Worm (Caenorhabditis elegans) whole organism, late embryonic: Measurements from ENCODE around the gene msp-55.

Experiments
- K02D7.2 ChIP-seq: sonication (generic microtip); optimal IDR thresholded peaks from 2 replicates; lab custom pipeline; 2017; ENCODE audit warnings: mild to moderate bottlenecking, missing genetic modification characterization, missing compliant biosample characterization
- T23F11.4 ChIP-seq: fragments of 200-800 bp; sonication (Bioruptor generic); optimal IDR thresholded peaks from 2 replicates; lab custom pipeline; 2018; ENCODE audit warnings: mild to moderate bottlenecking, missing genetic modification characterization, missing compliant biosample characterization
- ahr-1 ChIP-seq: sonication (generic microtip); optimal IDR thresholded peaks from 2 replicates; lab custom pipeline; 2016; ENCODE audit warnings: missing genetic modification characterization, missing compliant biosample characterization
- ceh-2 ChIP-seq: sonication (generic microtip); optimal IDR thresholded peaks from 2 replicates; lab custom pipeline; 2016; ENCODE audit warnings: missing genotype, missing genetic modification characterization, missing compliant biosample characterization
- ceh-30 ChIP-seq: fragments of 150-350 bp; optimal IDR thresholded peaks from 2 replicates; lab custom pipeline; 2014; ENCODE audit warnings: missing biosample characterization, missing genetic modification characterization
- ceh-31 ChIP-seq: sonication (generic microtip); optimal IDR thresholded peaks from 2 replicates; lab custom pipeline; 2016; ENCODE audit warnings: missing genetic modification characterization, missing compliant biosample characterization
- ceh-34 ChIP-seq: sonication (generic microtip); optimal IDR thresholded peaks from 2 replicates; lab custom pipeline; 2016; ENCODE audit warnings: mild to moderate bottlenecking, missing genetic modification characterization, missing compliant biosample characterization
- ceh-45 ChIP-seq: fragments of 200-800 bp; sonication (Bioruptor generic); IDR thresholded peaks from 2 replicates; pipeline ENCODE4 v1.3.6; 2022; ENCODE audit warnings: missing genetic modification reagents, missing genetic modification characterization, missing compliant biosample characterization
- ceh-6 ChIP-seq: fragments of 200-800 bp; sonication (Bioruptor generic); optimal IDR thresholded peaks from 2 replicates; lab custom pipeline; 2018; ENCODE audit warnings: mild to moderate bottlenecking, missing genetic modification characterization, missing compliant biosample characterization
- che-1 ChIP-seq: sonication (generic microtip); optimal IDR thresholded peaks from 2 replicates; lab custom pipeline; 2016; ENCODE audit warnings: mild to moderate bottlenecking, missing genetic modification characterization, missing compliant biosample characterization
- dmd-4 ChIP-seq: sonication (generic microtip); optimal IDR thresholded peaks from 2 replicates; lab custom pipeline; 2016; ENCODE audit warnings: borderline replicate concordance, missing genetic modification characterization, missing compliant biosample characterization
- hlh-8 ChIP-seq: sonication (generic microtip); optimal IDR thresholded peaks from 2 replicates; lab custom pipeline; 2016; ENCODE audit warnings: missing genotype, missing genetic modification characterization, missing compliant biosample characterization
- lim-6 ChIP-seq: sonication (generic microtip); optimal IDR thresholded peaks from 2 replicates; lab custom pipeline; 2016; ENCODE audit warnings: missing genetic modification characterization, missing compliant biosample characterization
- mec-3 ChIP-seq: sonication (generic microtip); optimal IDR thresholded peaks from 2 replicates; lab custom pipeline; 2016; ENCODE audit warnings: borderline replicate concordance, missing genetic modification characterization, missing compliant biosample characterization
- nhr-232 ChIP-seq: sonication (generic microtip); optimal IDR thresholded peaks from 2 replicates; lab custom pipeline; 2016; ENCODE audit warnings: missing genetic modification characterization, missing compliant biosample characterization
- odd-2 ChIP-seq: sonication (generic microtip); optimal IDR thresholded peaks from 2 replicates; lab custom pipeline; 2017; ENCODE audit warnings: antibody characterized with exemption, mild to moderate bottlenecking, missing genetic modification characterization, missing compliant biosample characterization
- ref-2 ChIP-seq: sonication (generic microtip); optimal IDR thresholded peaks from 2 replicates; lab custom pipeline; 2016; ENCODE audit warnings: missing genetic modification characterization, missing compliant biosample characterization
- rnt-1 ChIP-seq: sonication (generic microtip); optimal IDR thresholded peaks from 2 replicates; lab custom pipeline; 2016; ENCODE audit warnings: missing genetic modification characterization, missing compliant biosample characterization
- unc-55 ChIP-seq: sonication (generic microtip); optimal IDR thresholded peaks from 2 replicates; lab custom pipeline; 2017; ENCODE audit warnings: missing biosample characterization, missing genetic modification reagents, missing genetic modification characterization

Gene msp-55

ce11 chrIV:5008378-5008777 lies 47.4 kb downstream of the msp-55 start, which contains the start of gene srm-2:
srm-2 (plus strand) TSS chrIV:5008678.
- TF ChIP-seq ceh-6 (GFP tag; lab: Kevin White, UChicago) = no peak
- TF ChIP-seq mec-3 (tag; lab: Kevin White, UChicago) = no peak
- no peak for TF ChIP-seq unc-55 (GFP tag; lab: Kevin White, UChicago)
- TF ChIP-seq lim-6 (tag; lab: Kevin White, UChicago) = no peak
- no peak for TF ChIP-seq che-1 (tag; lab: Kevin White, UChicago)
- no peak for TF ChIP-seq ceh-30
- no peak for TF ChIP-seq K02D7.2
- no peak for TF ChIP-seq ceh-31 (tag; lab: Kevin White, UChicago)
- no peak for TF ChIP-seq ceh-34 (tag; lab: Kevin White, UChicago)
- no peak for TF ChIP-seq ceh-2 (tag; lab: Kevin White, UChicago)
- TF ChIP-seq ahr-1 (tag; lab: Kevin White, UChicago) = no peak
- no peak for TF ChIP-seq ceh-45 (GFP tag; lab: Robert Waterston, UW)
- no peak for TF ChIP-seq dmd-4 (tag; lab: Kevin White, UChicago)
- TF ChIP-seq T23F11.4 (GFP tag; lab: Kevin White, UChicago) = no peak
- TF ChIP-seq ref-2 (tag; lab: Kevin White, UChicago) = no peak
- no peak for TF ChIP-seq nhr-232 (tag; lab: Kevin White, UChicago)
- no peak for TF ChIP-seq rnt-1 (tag; lab: Kevin White, UChicago)
- no peak for TF ChIP-seq odd-2
- TF ChIP-seq hlh-8 = no peak
